Worm (Caenorhabditis elegans): Measurements from ENCODE around the gene F59B1.2.

The F59B1.2 gene

ce11 chrV:3639873-3640272 lies 6.7 kb downstream of the F59B1.2 start:
- TF ChIP-seq B0310.2 (tag; optimal IDR thresholded peaks at IDR 0.05) (no peak), pes-1 (GFP tag; IDR thresholded peaks at IDR 0.05) (no peak), tbx-11 (GFP tag; IDR thresholded peaks at IDR 0.05) (no peak), sea-1 (GFP tag; conservative IDR thresholded peaks at IDR 0.05) (no peak), aly-1 (tag; optimal IDR thresholded peaks at IDR 0.05) (no peak), F13C5.2 (tag; optimal IDR thresholded peaks at IDR 0.05) (no peak), ceh-36 (tag; optimal IDR thresholded peaks at IDR 0.05) (no peak), hnd-1 (tag; optimal IDR thresholded peaks at IDR 0.05) (no peak), hmbx-1 (tag; optimal IDR thresholded peaks at IDR 0.05) (no peak), flt-1 (GFP tag; IDR thresholded peaks at IDR 0.05) (no peak), ceh-13 (GFP tag; optimal IDR thresholded peaks at IDR 0.05) (no peak), hmg-4 (GFP tag; optimal IDR thresholded peaks at IDR 0.05) (no peak), ama-1 (optimal IDR thresholded peaks at IDR 0.05) (no peak)

DNA sequence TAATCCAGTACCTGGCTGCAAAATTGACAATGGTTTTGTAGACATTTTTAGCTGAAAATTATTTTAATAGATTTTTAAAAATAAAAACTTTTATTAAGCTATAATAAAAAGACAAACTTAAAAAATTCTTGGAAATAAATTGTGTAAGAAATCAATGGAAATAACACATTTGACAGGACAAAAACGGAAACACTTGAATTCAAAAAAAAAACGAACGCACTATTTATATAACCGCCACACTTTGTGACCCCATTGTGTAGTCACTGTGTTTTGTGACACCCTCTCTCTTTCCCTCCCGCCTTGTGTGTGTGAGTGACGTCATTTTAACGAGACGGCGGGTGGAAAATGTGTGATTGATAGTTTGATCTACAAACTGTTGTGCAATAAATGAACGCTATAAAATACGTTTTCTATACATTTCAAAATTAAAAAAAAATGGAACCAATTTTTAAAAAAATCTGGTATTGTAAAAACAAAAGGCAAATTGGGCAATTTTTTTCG lies 11.1 kb downstream of the F59B1.2 start, which contains the start of gene F59B1.8:
Gene F59B1.8, minus strand, starts transcription at position 51 of the 501 bp plus-strand sequence.
- TF ChIP-seq hnd-1 (tag; optimal IDR thresholded peaks at IDR 0.05) (no peak), tbx-11 (GFP tag; IDR thresholded peaks at IDR 0.05) (no peak), hmg-4 (GFP tag; optimal IDR thresholded peaks at IDR 0.05) (no peak), tra-4 (tag; optimal IDR thresholded peaks at IDR 0.05) (no peak), pes-1 (GFP tag; IDR thresholded peaks at IDR 0.05) (no peak), B0310.2 (tag; optimal IDR thresholded peaks at IDR 0.05) (no peak)

ce11 chrV:3647862-3648261 lies 14.7 kb downstream of the F59B1.2 start, which contains the start of gene F59B1.10:
F59B1.10 (minus strand) TSS chrV:3647962.
- no peak for TF ChIP-seq pes-1 (GFP tag; IDR thresholded peaks at IDR 0.05)
- TF ChIP-seq hmbx-1 (tag; optimal IDR thresholded peaks at IDR 0.05) = no peak
- TF ChIP-seq ceh-13 (GFP tag; optimal IDR thresholded peaks at IDR 0.05) = no peak
- no peak for TF ChIP-seq B0310.2 (tag; optimal IDR thresholded peaks at IDR 0.05)
- no peak for TF ChIP-seq aly-1 (tag; optimal IDR thresholded peaks at IDR 0.05)
- no peak for TF ChIP-seq tbx-11 (GFP tag; IDR thresholded peaks at IDR 0.05)
- TF ChIP-seq hnd-1 (tag; optimal IDR thresholded peaks at IDR 0.05) = no peak
- TF ChIP-seq tbx-37 (GFP tag; conservative IDR thresholded peaks at IDR 0.05) = no peak
- TF ChIP-seq F13C5.2 (tag; optimal IDR thresholded peaks at IDR 0.05) = no peak
- TF ChIP-seq ama-1 (optimal IDR thresholded peaks at IDR 0.05) = no peak
- TF ChIP-seq scrt-1 (GFP tag; IDR thresholded peaks at IDR 0.05) = no peak
- no peak for TF ChIP-seq flt-1 (GFP tag; IDR thresholded peaks at IDR 0.05)
- no peak for TF ChIP-seq hmg-4 (GFP tag; optimal IDR thresholded peaks at IDR 0.05)
- TF ChIP-seq ceh-36 (tag; optimal IDR thresholded peaks at IDR 0.05) = no peak
- no peak for TF ChIP-seq tra-4 (tag; optimal IDR thresholded peaks at IDR 0.05)
- TF ChIP-seq ets-7 (tag; optimal IDR thresholded peaks at IDR 0.05) = no peak
- TF ChIP-seq sea-1 (GFP tag; conservative IDR thresholded peaks at IDR 0.05) = no peak

- no peak for TF ChIP-seq scrt-1 (GFP tag; IDR thresholded peaks at IDR 0.05)
- TF ChIP-seq ceh-36 (tag; optimal IDR thresholded peaks at IDR 0.05) = no peak
- TF ChIP-seq hnd-1 (tag; optimal IDR thresholded peaks at IDR 0.05) = no peak
- no peak for TF ChIP-seq tbx-37 (GFP tag; conservative IDR thresholded peaks at IDR 0.05)
- TF ChIP-seq hmg-4 (GFP tag; optimal IDR thresholded peaks at IDR 0.05) = no peak
- TF ChIP-seq ceh-13 (GFP tag; optimal IDR thresholded peaks at IDR 0.05) = no peak
- no peak for TF ChIP-seq flt-1 (GFP tag; IDR thresholded peaks at IDR 0.05)
- no peak for TF ChIP-seq sea-1 (GFP tag; conservative IDR thresholded peaks at IDR 0.05)
- TF ChIP-seq hmbx-1 (tag; optimal IDR thresholded peaks at IDR 0.05) = no peak
- TF ChIP-seq B0310.2 (tag; optimal IDR thresholded peaks at IDR 0.05) = no peak
- TF ChIP-seq aly-1 (tag; optimal IDR thresholded peaks at IDR 0.05) = no peak
- no peak for TF ChIP-seq F13C5.2 (tag; optimal IDR thresholded peaks at IDR 0.05)
Measured at ce11 chrV:3649473-3649872, 16.3 kb downstream of the F59B1.2 start, which contains the start of gene str-114. str-114 (plus strand) TSS chrV:3649773.

DNA sequence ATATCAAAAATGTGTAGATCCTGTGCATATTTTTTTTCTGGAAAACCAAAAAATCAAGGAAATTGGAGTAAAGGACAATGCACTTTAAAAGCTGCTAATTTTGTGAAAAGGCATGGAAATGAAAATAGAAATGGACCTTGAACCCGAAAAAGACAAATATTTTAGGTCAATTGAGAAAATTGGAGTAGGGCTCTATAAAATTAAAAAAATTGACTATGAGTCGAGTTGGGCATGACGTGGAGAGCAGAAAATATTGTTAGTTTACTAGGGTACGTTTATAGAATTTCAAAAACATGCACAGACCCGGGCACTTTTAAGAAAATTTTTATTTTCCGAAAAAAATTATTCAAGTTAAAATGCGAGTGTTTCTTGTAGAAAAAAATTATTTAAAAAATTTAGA lies 26.3 kb downstream of the F59B1.2 start, which contains the start of gene acr-23:
Gene acr-23, minus strand, starts transcription at position 101 of the 400 bp plus-strand sequence.
- no peak for TF ChIP-seq ceh-36 (tag; optimal IDR thresholded peaks at IDR 0.05)

DNA sequence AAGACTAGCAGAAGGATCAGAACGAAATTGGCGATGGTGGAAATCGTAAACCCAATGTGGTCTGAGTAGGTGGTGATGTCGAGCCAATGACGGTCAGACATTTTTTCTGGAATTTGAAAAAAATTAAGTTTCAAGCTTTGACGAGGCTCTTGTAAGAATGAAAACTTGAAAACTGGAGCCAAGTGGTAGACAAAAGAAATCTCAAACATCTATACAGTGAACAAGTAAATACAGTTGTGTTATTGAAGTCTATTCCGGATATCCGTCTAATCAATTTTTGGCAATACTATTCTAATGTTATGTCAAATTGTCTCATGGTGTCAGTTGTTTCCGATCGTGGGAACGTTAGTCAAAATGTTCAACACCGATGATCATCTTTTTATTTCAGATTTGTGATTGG lies 33.7 kb downstream of the F59B1.2 start, which contains the start of gene str-113:
Gene str-113, minus strand, starts transcription at position 101 of the 400 bp plus-strand sequence.
- TF ChIP-seq hmg-4 (GFP tag; optimal IDR thresholded peaks at IDR 0.05) (no peak), ama-1 (optimal IDR thresholded peaks at IDR 0.05) (no peak), flt-1 (GFP tag; IDR thresholded peaks at IDR 0.05) (no peak), scrt-1 (GFP tag; IDR thresholded peaks at IDR 0.05) (no peak), hnd-1 (tag; optimal IDR thresholded peaks at IDR 0.05) (no peak), tbx-11 (GFP tag; IDR thresholded peaks at IDR 0.05) (no peak), hmbx-1 (tag; optimal IDR thresholded peaks at IDR 0.05) (no peak), F13C5.2 (tag; optimal IDR thresholded peaks at IDR 0.05) (no peak), sea-1 (GFP tag; conservative IDR thresholded peaks at IDR 0.05) (no peak), ceh-13 (GFP tag; optimal IDR thresholded peaks at IDR 0.05) (no peak), ceh-36 (tag; optimal IDR thresholded peaks at IDR 0.05) (no peak), tra-4 (tag; optimal IDR thresholded peaks at IDR 0.05) (no peak), ets-7 (tag; optimal IDR thresholded peaks at IDR 0.05) (no peak), B0310.2 (tag; optimal IDR thresholded peaks at IDR 0.05) (no peak), pes-1 (GFP tag; IDR thresholded peaks at IDR 0.05) (no peak)

- TF ChIP-seq ama-1 (optimal IDR thresholded peaks at IDR 0.05) (no peak), B0310.2 (tag; optimal IDR thresholded peaks at IDR 0.05) (no peak), hmg-4 (GFP tag; optimal IDR thresholded peaks at IDR 0.05) (no peak), ets-7 (tag; optimal IDR thresholded peaks at IDR 0.05) (no peak), hmbx-1 (tag; optimal IDR thresholded peaks at IDR 0.05) (no peak), ceh-36 (tag; optimal IDR thresholded peaks at IDR 0.05) (no peak), flt-1 (GFP tag; IDR thresholded peaks at IDR 0.05) (no peak), tbx-11 (GFP tag; IDR thresholded peaks at IDR 0.05) (no peak), ceh-13 (GFP tag; optimal IDR thresholded peaks at IDR 0.05) (no peak), F13C5.2 (tag; optimal IDR thresholded peaks at IDR 0.05) (no peak)
Measured at ce11 chrV:3668464-3668863, 35.3 kb downstream of the F59B1.2 start, which contains the start of gene Y39H10B.2. Y39H10B.2 (plus strand) TSS chrV:3668764.

- TF ChIP-seq ets-7 (tag; optimal IDR thresholded peaks at IDR 0.05) = no peak
- no peak for TF ChIP-seq aly-1 (tag; optimal IDR thresholded peaks at IDR 0.05)
- TF ChIP-seq pes-1 (GFP tag; IDR thresholded peaks at IDR 0.05) = no peak
- no peak for TF ChIP-seq hmg-4 (GFP tag; optimal IDR thresholded peaks at IDR 0.05)
- no peak for TF ChIP-seq tra-4 (tag; optimal IDR thresholded peaks at IDR 0.05)
- no peak for TF ChIP-seq hmbx-1 (tag; optimal IDR thresholded peaks at IDR 0.05)
- no peak for TF ChIP-seq ama-1 (optimal IDR thresholded peaks at IDR 0.05)
- no peak for TF ChIP-seq F13C5.2 (tag; optimal IDR thresholded peaks at IDR 0.05)
- no peak for TF ChIP-seq scrt-1 (GFP tag; IDR thresholded peaks at IDR 0.05)
- TF ChIP-seq ceh-36 (tag; optimal IDR thresholded peaks at IDR 0.05) = no peak
- no peak for TF ChIP-seq flt-1 (GFP tag; IDR thresholded peaks at IDR 0.05)
- TF ChIP-seq sea-1 (GFP tag; conservative IDR thresholded peaks at IDR 0.05) = no peak
- no peak for TF ChIP-seq tbx-11 (GFP tag; IDR thresholded peaks at IDR 0.05)
- no peak for TF ChIP-seq ceh-13 (GFP tag; optimal IDR thresholded peaks at IDR 0.05)
Measured at ce11 chrV:3670499-3670898, 37.4 kb downstream of the F59B1.2 start, which contains the start of gene Y39H10B.3. Y39H10B.3 (plus strand) TSS chrV:3670799.

Data from whole organism, early embryonic.